Worm (Caenorhabditis elegans): Measurements from ENCODE around the gene mrps-7.
"Not testable (repeated sequence)": the region's sequence is repeated elsewhere in the genome, so short reads cannot be mapped to it uniquely, and the experiment has no call there.

mrps-7 gene

ce11 chrIV:14784481-14784880 lies 17.0 kb upstream of the mrps-7 start, which contains the start of gene nlp-56:
TSS of gene nlp-56 (minus strand) at chrIV:14784737.
- TF ChIP-seq aha-1 (tag) (peak; percentile 93), hlh-30 (tag; optimal IDR thresholded peaks at IDR 0.05; ENCODE audit: insufficient read depth) (no peak)

- TF ChIP-seq fos-1 (tag; optimal IDR thresholded peaks at IDR 0.05), result no peak
- TF ChIP-seq ZK337.2 (GFP tag; IDR thresholded peaks at IDR 0.05), result no peak
- TF ChIP-seq lir-3 (tag; optimal IDR thresholded peaks at IDR 0.05), result no peak
- TF ChIP-seq rbr-2 (tag; optimal IDR thresholded peaks at IDR 0.05), result no peak
- TF ChIP-seq arid-1 (GFP tag; conservative IDR thresholded peaks at IDR 0.05), result no peak
- no peak for TF ChIP-seq F49E8.2 (tag; optimal IDR thresholded peaks at IDR 0.05; ENCODE audit: borderline replicate concordance)
- TF ChIP-seq Y5F2A.4 (GFP tag; optimal IDR thresholded peaks at IDR 0.05), result no peak
- TF ChIP-seq daf-19 (GFP tag; conservative IDR thresholded peaks at IDR 0.05), result no peak
- no peak for TF ChIP-seq pha-4 (GFP tag; IDR thresholded peaks at IDR 0.05)
- TF ChIP-seq pha-4 (tag; optimal IDR thresholded peaks at IDR 0.05), result no peak
- TF ChIP-seq lsy-2 (tag; optimal IDR thresholded peaks at IDR 0.05), result no peak
- TF ChIP-seq fkh-10 (GFP tag; optimal IDR thresholded peaks at IDR 0.05), result no peak
- TF ChIP-seq F10B5.3 (tag; optimal IDR thresholded peaks at IDR 0.05), result no peak
- no peak for TF ChIP-seq zip-2 (tag; optimal IDR thresholded peaks at IDR 0.05)
- no peak for TF ChIP-seq ces-1 (GFP tag; optimal IDR thresholded peaks at IDR 0.05)
- no peak for TF ChIP-seq spr-3 (GFP tag; optimal IDR thresholded peaks at IDR 0.05)
- TF ChIP-seq zip-11 (GFP tag; IDR thresholded peaks at IDR 0.05), result no peak
- TF ChIP-seq F26F4.8 (GFP tag; conservative IDR thresholded peaks at IDR 0.05), result no peak
Observed at ce11 chrIV:14782211-14782610, 14.7 kb upstream of the mrps-7 start, which contains the start of gene Y57G11C.1130. TSS of gene Y57G11C.1130 (plus strand) at chrIV:14782511.

ce11 chrIV:14781537-14781936 lies 14.0 kb upstream of the mrps-7 start, which contains the start of gene Y57G11C.8:
TSS of gene Y57G11C.8 (plus strand) at chrIV:14781837.
- TF ChIP-seq zag-1 (tag; optimal IDR thresholded peaks at IDR 0.05) (no peak), nhr-237 (tag; optimal IDR thresholded peaks at IDR 0.05) (no peak), lin-13 (GFP tag; optimal IDR thresholded peaks at IDR 0.05) (no peak)

- peak; percentile 66 for TF ChIP-seq F49E8.2 (tag; optimal IDR thresholded peaks at IDR 0.05; ENCODE audit: borderline replicate concordance)
Observed at ce11 chrIV:14780566-14780965, 13.0 kb upstream of the mrps-7 start.

ce11 chrIV:14774454-14774853 lies 6.9 kb upstream of the mrps-7 start, which contains the start of gene Y57G11C.51:
TSS of gene Y57G11C.51 (minus strand) at chrIV:14774554.
- TF ChIP-seq ZK546.5 (tag; optimal IDR thresholded peaks at IDR 0.05); dmd-6 (GFP tag; IDR thresholded peaks at IDR 0.05); D1046.2 (GFP tag; IDR thresholded peaks at IDR 0.05): not testable (repeated sequence)

- peak; percentile 79 for TF ChIP-seq set-16 (GFP tag; IDR thresholded peaks at IDR 0.05)
- no peak for TF ChIP-seq lir-3 (tag; optimal IDR thresholded peaks at IDR 0.05)
- 0 out of 2 replicates have a peak, but pooled peaks have one; percentile 26 for TF ChIP-seq snpc-1.2 (GFP tag; IDR thresholded peaks at IDR 0.05)
Observed at ce11 chrIV:14773280-14774071, 5.9 kb upstream of the mrps-7 start, which contains the start of gene Y57G11C.36. TSS of gene Y57G11C.36 (minus strand) at chrIV:14773781.

- TF ChIP-seq Y48G9A.11 (GFP tag; IDR thresholded peaks at IDR 0.05) (no peak), dmd-6 (GFP tag; IDR thresholded peaks at IDR 0.05) (no peak), unc-39 (tag; optimal IDR thresholded peaks at IDR 0.05) (no peak), gei-8 (GFP tag; optimal IDR thresholded peaks at IDR 0.05) (no peak), duxl-1 (tag; optimal IDR thresholded peaks at IDR 0.05; ENCODE audit: poor library complexity) (no peak), ceh-62 (tag; optimal IDR thresholded peaks at IDR 0.05) (no peak), lin-13 (GFP tag; optimal IDR thresholded peaks at IDR 0.05) (no peak), madf-5 (GFP tag; IDR thresholded peaks at IDR 0.05) (no peak), nhr-77 (tag; optimal IDR thresholded peaks at IDR 0.05) (no peak), lin-39 (tag; optimal IDR thresholded peaks at IDR 0.05) (no peak), ctbp-1 (GFP tag; IDR thresholded peaks at IDR 0.05) (no peak), Y105C5A.15 (GFP tag; IDR thresholded peaks at IDR 0.05) (no peak)
Observed at ce11 chrIV:14771325-14771724, 3.8 kb upstream of the mrps-7 start, which contains the start of gene degl-1. TSS of gene degl-1 (minus strand) at chrIV:14771425.

All from whole organism, L4 larva.